Fruit fly (Drosophila melanogaster): ENCODE measurements around the gene CG32354.

- TF ChIP-seq psq (optimal IDR thresholded peaks at IDR 0.05) (no peak), insv (optimal IDR thresholded peaks at IDR 0.05) (no peak), ttk (optimal IDR thresholded peaks at IDR 0.05) (no peak), Sin3A (optimal IDR thresholded peaks at IDR 0.05) (no peak)
Measured at dm6 chr3L:8418984-8419383, 3.0 kb downstream of the CG32354 start.
